Fruit fly (Drosophila melanogaster) whole organism, adult: Measurements from ENCODE around the gene poe.

ENCODE experiments used
- CG11617 ChIP-seq: fragments of 200-800 bp; sonication (Bioruptor generic); optimal IDR thresholded peaks from 2 replicates; lab custom pipeline; 2017; ENCODE audit warnings: mild to moderate bottlenecking, missing biosample characterization, missing genetic modification reagents, missing genetic modification characterization
- CG14711 ChIP-seq: fragments of 200-800 bp; sonication (Bioruptor generic); optimal IDR thresholded peaks from 2 replicates; lab custom pipeline; 2018; ENCODE audit warnings: missing biosample characterization, mild to moderate bottlenecking, missing genetic modification characterization, moderate library complexity
- CG33017 ChIP-seq: fragments of 200-800 bp; sonication (Bioruptor generic); optimal IDR thresholded peaks from 2 replicates; lab custom pipeline; 2018; ENCODE audit warnings: missing biosample characterization, mild to moderate bottlenecking, missing genetic modification characterization, moderate library complexity
- CG7101 ChIP-seq: fragments of 200-800 bp; sonication (Bioruptor generic); optimal IDR thresholded peaks from 2 replicates; lab custom pipeline; 2018; ENCODE audit warnings: missing biosample characterization, mild to moderate bottlenecking, missing genetic modification characterization, moderate library complexity
- Clk ChIP-seq: fragments of 200-800 bp; sonication (Bioruptor generic); optimal IDR thresholded peaks from 2 replicates; lab custom pipeline; 2017; ENCODE audit warnings: missing biosample characterization, missing genetic modification characterization
- bab1 ChIP-seq: fragments of 200-800 bp; sonication (Bioruptor generic); optimal IDR thresholded peaks from 3 replicates; lab custom pipeline; 2019; ENCODE audit warnings: missing biosample characterization, mild to moderate bottlenecking, missing genetic modification characterization, moderate library complexity
- cic ChIP-seq: fragments of 200-800 bp; sonication (Bioruptor generic); optimal IDR thresholded peaks from 2 replicates; lab custom pipeline; 2017; ENCODE audit warnings: missing biosample characterization, mild to moderate bottlenecking, missing genetic modification characterization, moderate library complexity
- cnc ChIP-seq, 2 experiments: fragments of >200 bp; optimal IDR thresholded peaks; 2 replicates each; lab custom pipeline; 2017
- kay ChIP-seq: fragments of 200-800 bp; sonication (Bioruptor generic); peaks from one replicate; lab custom pipeline; 2016; ENCODE audit warnings: missing biosample characterization, missing genetic modification characterization, borderline replicate concordance
- ovo ChIP-seq: fragments of 200-800 bp; sonication (Bioruptor generic); optimal IDR thresholded peaks from 2 replicates; lab custom pipeline; 2016; ENCODE audit warnings: missing biosample characterization, missing genetic modification characterization
- tj ChIP-seq: fragments of 200-800 bp; sonication (Bioruptor generic); optimal IDR thresholded peaks from 3 replicates; lab custom pipeline; 2017; ENCODE audit warnings: missing biosample characterization, mild to moderate bottlenecking, missing genetic modification characterization, moderate library complexity
- toe ChIP-seq: fragments of 200-800 bp; sonication (Bioruptor generic); optimal IDR thresholded peaks from 2 replicates; lab custom pipeline; 2016; ENCODE audit warnings: missing biosample characterization, missing genetic modification characterization

dm6 chr2L:8083427-8084295 lies 12.2 kb upstream of the poe start:
- no peak for TF ChIP-seq toe (GFP tag; lab: Kevin White, UChicago)
- peak; percentile 25 for TF ChIP-seq CG33017 (tag; lab: Kevin White, UChicago)
- TF ChIP-seq tj: no peak
- TF ChIP-seq CG7101 (tag; lab: Kevin White, UChicago): peak; percentile 20
- TF ChIP-seq cnc (optimal IDR thresholded peaks at IDR 0.05; lab: Kevin White, UChicago): no peak
- no peak for TF ChIP-seq Clk (GFP tag; lab: Kevin White, UChicago)
- peak; percentile 62 for TF ChIP-seq bab1 (GFP tag; lab: Kevin White, UChicago)
- no peak for TF ChIP-seq ovo (GFP tag; lab: Kevin White, UChicago)
- peak; percentile 33 for TF ChIP-seq kay
- peak; percentile 98 for TF ChIP-seq CG14711 (tag; lab: Kevin White, UChicago)
- peak; percentile 68 for TF ChIP-seq cic (GFP tag; lab: Kevin White, UChicago)
- TF ChIP-seq CG11617 (GFP tag; lab: Kevin White, UChicago): no peak
